Fruit fly (Drosophila melanogaster): ENCODE data around the gene CG17440.

The CG17440 gene

DNA sequence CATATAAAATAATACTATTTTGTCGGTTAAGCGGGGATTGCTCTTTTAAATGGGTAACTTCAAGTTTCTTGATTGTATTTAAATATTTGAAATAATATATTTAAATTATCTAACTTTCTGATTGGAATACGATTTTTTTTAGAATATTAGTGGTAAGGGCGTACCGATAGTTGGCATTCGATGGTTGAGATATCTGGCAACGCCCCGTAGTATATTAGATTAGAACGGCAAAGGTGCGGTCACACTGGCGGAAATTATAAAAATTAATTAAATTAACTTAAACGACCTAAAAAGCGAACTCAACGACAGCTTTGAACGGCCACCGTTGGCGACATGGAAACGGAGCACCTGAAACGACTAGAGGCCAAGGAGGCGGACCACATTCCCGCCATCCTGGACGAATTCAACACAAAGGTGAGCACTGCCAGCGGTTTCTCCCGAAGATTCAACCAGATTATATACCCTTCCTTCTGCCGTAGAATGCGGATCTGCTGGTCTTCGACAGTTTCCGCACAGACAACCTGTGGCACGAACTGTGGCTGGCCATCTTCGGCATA, 13.7 kb downstream of the CG17440 start, which contains the start of gene ric8a (continued):
- TF ChIP-seq pan (optimal IDR thresholded peaks at IDR 0.05) (no peak), pan (GFP tag; optimal IDR thresholded peaks at IDR 0.05 in 1 of 2, IDR thresholded peaks at IDR 0.05 in 1 of 2) (no peak), CrebB (tag; optimal IDR thresholded peaks at IDR 0.05) (no peak), Sox102F (GFP tag; optimal IDR thresholded peaks at IDR 0.05) (no peak), CG10209 (GFP tag; optimal IDR thresholded peaks at IDR 0.05) (no peak), dmrt11E (tag; optimal IDR thresholded peaks at IDR 0.05) (no peak), CG10366 (GFP tag; IDR thresholded peaks at IDR 0.05) (no peak), CG30020 (tag; optimal IDR thresholded peaks at IDR 0.05) (no peak), CG16815 (GFP tag; optimal IDR thresholded peaks at IDR 0.05) (no peak), abd-A (tag; optimal IDR thresholded peaks at IDR 0.05) (no peak), CG2875 (GFP tag; optimal IDR thresholded peaks at IDR 0.05) (no peak), ssp (GFP tag; IDR thresholded peaks at IDR 0.05) (no peak), Hr78 (GFP tag; optimal IDR thresholded peaks at IDR 0.05) (no peak), Kr (GFP tag; optimal IDR thresholded peaks at IDR 0.05) (no peak), mam (GFP tag; optimal IDR thresholded peaks at IDR 0.05) (no peak), twi (tag; optimal IDR thresholded peaks at IDR 0.05) (no peak), gcm (GFP tag; optimal IDR thresholded peaks at IDR 0.05) (no peak), Bdp1 (GFP tag; optimal IDR thresholded peaks at IDR 0.05) (no peak), Dbx (GFP tag; IDR thresholded peaks at IDR 0.05) (no peak), corto (GFP tag; optimal IDR thresholded peaks at IDR 0.05) (no peak), CG6689 (GFP tag; IDR thresholded peaks at IDR 0.05) (no peak), CG1647 (GFP tag; optimal IDR thresholded peaks at IDR 0.05) (no peak), CG12236 (GFP tag; optimal IDR thresholded peaks at IDR 0.05) (no peak), gcm2 (GFP tag; optimal IDR thresholded peaks at IDR 0.05) (no peak), croc (GFP tag; conservative IDR thresholded peaks at IDR 0.05) (no peak), CG1233 (GFP tag; optimal IDR thresholded peaks at IDR 0.05) (no peak), luna (GFP tag; optimal IDR thresholded peaks at IDR 0.05) (no peak), wek (GFP tag; optimal IDR thresholded peaks at IDR 0.05) (no peak), ase (GFP tag; IDR thresholded peaks at IDR 0.05) (no peak), CG13296 (GFP tag; optimal IDR thresholded peaks at IDR 0.05) (no peak), CG11085 (GFP tag; IDR thresholded peaks at IDR 0.05) (no peak), pita (GFP tag; optimal IDR thresholded peaks at IDR 0.05) (no peak), CG34224 (GFP tag; IDR thresholded peaks at IDR 0.05; ENCODE audit: partially characterized antibody) (peak; percentile 66), Tbp (GFP tag; optimal IDR thresholded peaks at IDR 0.05) (no peak), Dad (GFP tag; optimal IDR thresholded peaks at IDR 0.05) (no peak), Poxn (GFP tag; IDR thresholded peaks at IDR 0.05) (no peak), CG17568 (GFP tag; optimal IDR thresholded peaks at IDR 0.05) (no peak), CG11723 (GFP tag; optimal IDR thresholded peaks at IDR 0.05) (no peak), sens (GFP tag) (peak; percentile 83), CG15269 (tag; optimal IDR thresholded peaks at IDR 0.05) (no peak), CG8359 (GFP tag; optimal IDR thresholded peaks at IDR 0.05; ENCODE audit: borderline replicate concordance) (no peak), CG9727 (GFP tag; optimal IDR thresholded peaks at IDR 0.05) (no peak), CG11093 (GFP tag; IDR thresholded peaks at IDR 0.05) (no peak), Taf1 (GFP tag; IDR thresholded peaks at IDR 0.05) (no peak), CG2889 (GFP tag; IDR thresholded peaks at IDR 0.05) (no peak), CG15479 (GFP tag; optimal IDR thresholded peaks at IDR 0.05) (no peak), CG1024 (GFP tag; IDR thresholded peaks at IDR 0.05) (no peak), Six4 (GFP tag; optimal IDR thresholded peaks at IDR 0.05) (no peak), CG7556 (GFP tag; optimal IDR thresholded peaks at IDR 0.05) (no peak), CG13894 (tag; optimal IDR thresholded peaks at IDR 0.05) (no peak), CG7271 (tag; optimal IDR thresholded peaks at IDR 0.05) (no peak), fu2 (GFP tag; optimal IDR thresholded peaks at IDR 0.05) (no peak)
